Fruit fly (Drosophila melanogaster) whole organism, wandering third instar larva: ENCODE measurements around the gene Ced-12.
A peak's percentile ranks its signal among the peaks of the same experiment; 100 is the strongest.

ENCODE experiments used
- Rel ChIP-seq, 2 experiments: fragments of 200-800 bp; sonication (Bioruptor generic) in 1 of 2; optimal IDR thresholded peaks; 2 replicates in 1 of 2; 3 replicates in 1 of 2; lab custom pipeline; 2016 to 2019; ENCODE audit warnings: mild to moderate bottlenecking in 2 of 2, missing biosample characterization in 2 of 2, missing genetic modification characterization in 2 of 2, moderate library complexity in 1 of 2
- usp ChIP-seq: fragments of >200 bp; optimal IDR thresholded peaks from 2 replicates; lab custom pipeline; 2017; ENCODE audit warnings: missing biosample characterization, missing genetic modification characterization

dm6 chr2L:12065683-12066386 is 31.8 kb upstream of the Ced-12 start:
- TF ChIP-seq Rel (GFP tag; optimal IDR thresholded peaks at IDR 0.05; lab: Kevin White, UChicago): no peak
- TF ChIP-seq Rel (tag; optimal IDR thresholded peaks at IDR 0.05; lab: Kevin White, UChicago): peak; percentile 66
- TF ChIP-seq usp (GFP tag; lab: Kevin White, UChicago): no peak
